Fruit fly (Drosophila melanogaster) whole organism, prepupa: ENCODE data around the gene CG34303.
A peak's percentile ranks its signal among the peaks of the same experiment; 100 is the strongest.

ENCODE experiments used
- Blimp-1 ChIP-seq: fragments of 200-800 bp; sonication (Bioruptor generic); optimal IDR thresholded peaks from 3 replicates; lab custom pipeline; 2017; ENCODE audit warnings: missing biosample characterization, missing genetic modification characterization, mild to moderate bottlenecking, moderate library complexity, missing genetic modification reagents
- CG15336 ChIP-seq: fragments of 200-800 bp; sonication (Bioruptor generic); IDR thresholded peaks from 2 replicates; pipeline ENCODE4 v1.3.6; 2022; ENCODE audit warnings: missing biosample characterization, missing genetic modification characterization
- CG3032 ChIP-seq: fragments of 200-800 bp; optimal IDR thresholded peaks from 2 replicates; lab custom pipeline; 2019; ENCODE audit warnings: missing biosample characterization, mild to moderate bottlenecking, missing genetic modification characterization, moderate library complexity
- CG32006 ChIP-seq: fragments of 200-800 bp; sonication (Bioruptor generic); optimal IDR thresholded peaks from 3 replicates; lab custom pipeline; 2017; ENCODE audit warnings: missing biosample characterization, mild to moderate bottlenecking, missing genetic modification characterization
- CG8632 ChIP-seq: fragments of 200-800 bp; sonication (Bioruptor generic); optimal IDR thresholded peaks from 3 replicates; lab custom pipeline; 2016; ENCODE audit warnings: missing biosample characterization, missing genetic modification characterization
- Eip93F ChIP-seq: fragments of 200-800 bp; sonication (Bioruptor generic); optimal IDR thresholded peaks from 2 replicates; lab custom pipeline; 2016; ENCODE audit warnings: missing biosample characterization, mild to moderate bottlenecking, missing genetic modification characterization
- Ets96B ChIP-seq: fragments of 200-800 bp; optimal IDR thresholded peaks from 2 replicates; lab custom pipeline; 2019; ENCODE audit warnings: missing biosample characterization, mild to moderate bottlenecking, missing genetic modification characterization, moderate library complexity
- Hr38 ChIP-seq: sonication (Bioruptor generic); optimal IDR thresholded peaks from 2 replicates; lab custom pipeline; 2016; ENCODE audit warnings: missing biosample characterization, missing genetic modification characterization
- Hr4 ChIP-seq: fragments of 200-800 bp; sonication (Bioruptor generic); optimal IDR thresholded peaks from 3 replicates; lab custom pipeline; 2016; ENCODE audit warnings: missing biosample characterization, missing genetic modification characterization
- Lpt ChIP-seq: fragments of 200-800 bp; sonication (Bioruptor generic); optimal IDR thresholded peaks from 3 replicates; lab custom pipeline; 2016; ENCODE audit warnings: missing biosample characterization, missing genetic modification characterization
- cyc ChIP-seq: fragments of 200-800 bp; sonication (Bioruptor generic); optimal IDR thresholded peaks from 3 replicates; lab custom pipeline; 2016; ENCODE audit warnings: missing biosample characterization, missing genetic modification characterization
- dac ChIP-seq: fragments of 200-800 bp; sonication (Bioruptor generic); optimal IDR thresholded peaks from 2 replicates; lab custom pipeline; 2017; ENCODE audit warnings: missing biosample characterization, mild to moderate bottlenecking, missing genetic modification characterization
- spab ChIP-seq: fragments of 200-800 bp; sonication (Bioruptor generic); optimal IDR thresholded peaks from 2 replicates; lab custom pipeline; 2017; ENCODE audit warnings: missing biosample characterization, mild to moderate bottlenecking, missing genetic modification characterization, missing genetic modification reagents

DNA sequence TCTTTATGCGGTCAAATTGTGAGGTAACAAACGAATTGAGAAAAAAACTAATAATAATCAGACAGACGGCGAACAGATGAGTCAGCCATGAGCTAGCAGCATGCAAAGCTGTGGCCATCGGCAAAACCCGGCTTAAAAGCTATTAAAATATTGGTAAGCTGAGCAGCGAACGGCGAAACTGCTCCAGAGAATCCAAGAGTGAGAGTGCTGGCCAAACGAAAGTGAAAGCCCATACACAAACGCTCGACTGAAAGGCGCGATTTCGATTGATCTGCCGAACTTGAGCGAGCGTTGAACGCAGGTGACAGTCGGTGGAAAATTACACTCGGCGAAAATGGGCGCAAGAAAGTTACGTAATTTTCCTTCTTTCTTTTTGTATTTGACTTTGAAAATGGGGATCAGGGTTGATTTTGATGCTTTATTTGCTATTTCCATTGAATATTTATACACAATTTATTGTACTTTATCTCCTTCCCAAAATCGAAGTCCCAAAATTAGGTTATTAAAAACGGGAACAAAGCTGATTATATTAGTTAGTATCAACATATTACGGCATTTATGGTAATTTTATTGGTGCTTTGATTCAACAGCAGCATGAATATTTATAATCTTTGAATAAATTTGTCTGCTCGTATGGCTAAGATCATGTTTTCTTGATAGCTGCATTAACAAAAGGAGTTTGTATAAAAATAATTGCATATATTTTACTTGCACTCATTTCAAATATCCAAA, 1.8 kb downstream of the CG34303 start:
- TF ChIP-seq Hr38 (GFP tag; lab: Kevin White, UChicago) = no peak
- no peak for TF ChIP-seq Eip93F
- TF ChIP-seq dac = no peak
- no peak for TF ChIP-seq CG15336 (GFP tag; lab: Robert Waterston, UW)
- peak; percentile 71 for TF ChIP-seq CG32006 (GFP tag; lab: Kevin White, UChicago)
- no peak for TF ChIP-seq CG3032 (tag; lab: Kevin White, UChicago)
- no peak for TF ChIP-seq spab (GFP tag; lab: Kevin White, UChicago)
- no peak for TF ChIP-seq Lpt (GFP tag; lab: Kevin White, UChicago)
- TF ChIP-seq Hr4 = peak; percentile 56
- TF ChIP-seq cyc (GFP tag; lab: Kevin White, UChicago) = no peak
- TF ChIP-seq Blimp-1 (GFP tag; lab: Kevin White, UChicago) = peak; percentile 78
- TF ChIP-seq CG8632 = no peak
- TF ChIP-seq Ets96B (tag; lab: Kevin White, UChicago) = no peak
